Worm (Caenorhabditis elegans) whole organism, young adult: ENCODE results near the gene asp-2.

Experiments used
- B0035.1 ChIP-seq: sonication (generic microtip); optimal IDR thresholded peaks from 2 replicates; lab custom pipeline; 2016; ENCODE audit warnings: missing genetic modification characterization, mild to moderate bottlenecking, missing compliant biosample characterization, missing genotype, missing genetic modification reagents
- B0261.1 ChIP-seq: sonication (generic microtip); optimal IDR thresholded peaks from 2 replicates; lab custom pipeline; 2016; ENCODE audit warnings: mild to moderate bottlenecking, missing genetic modification characterization, moderate library complexity, missing compliant biosample characterization
- F23B12.7 ChIP-seq: sonication (generic microtip); optimal IDR thresholded peaks from 2 replicates; lab custom pipeline; 2017; ENCODE audit warnings: missing genetic modification characterization, mild to moderate bottlenecking, missing compliant biosample characterization, antibody characterized with exemption, moderate library complexity; ENCODE audit not compliant: insufficient read depth
- Y53G8AR.9 ChIP-seq: fragments of 200-800 bp; sonication (Bioruptor generic); conservative IDR thresholded peaks from 2 replicates; pipeline ENCODE4 v1.3.6; 2022; ENCODE audit warnings: missing genetic modification reagents, missing genetic modification characterization, missing compliant biosample characterization
- Y56A3A.18 ChIP-seq: fragments of 200-800 bp; sonication (Bioruptor generic); IDR thresholded peaks from 2 replicates; pipeline ENCODE4 v1.3.6; 2022; ENCODE audit warnings: missing genetic modification reagents, missing genetic modification characterization, missing compliant biosample characterization
- aptf-3 ChIP-seq: fragments of 200-800 bp; sonication (Bioruptor generic); IDR thresholded peaks from 2 replicates; pipeline ENCODE4 v1.3.6; 2022; ENCODE audit warnings: missing genetic modification characterization, missing compliant biosample characterization
- atf-7 ChIP-seq: sonication (generic microtip); optimal IDR thresholded peaks from 2 replicates; lab custom pipeline; 2017; ENCODE audit warnings: mild to moderate bottlenecking, missing genetic modification characterization, missing compliant biosample characterization
- bed-2 ChIP-seq: fragments of 200-800 bp; sonication (Bioruptor generic); IDR thresholded peaks from 2 replicates; pipeline ENCODE4 v1.3.6; 2022; ENCODE audit warnings: missing genetic modification reagents, missing genetic modification characterization, missing compliant biosample characterization
- cebp-1 ChIP-seq, 2 experiments: fragments of 200-800 bp in 1 of 2; sonication (Bioruptor generic) in 1 of 2; sonication (generic microtip) in 1 of 2; IDR thresholded peaks in 1 of 2; optimal IDR thresholded peaks in 1 of 2; 2 replicates each; pipeline versions ENCODE4 v1.3.6 to Lab custom; 2017 to 2022; ENCODE audit warnings: missing compliant biosample characterization in 2 of 2, missing genetic modification characterization in 2 of 2, mild to moderate bottlenecking in 1 of 2, missing genetic modification reagents in 1 of 2, moderate library complexity in 1 of 2
- chd-7 ChIP-seq: sonication (generic microtip); optimal IDR thresholded peaks from 2 replicates; lab custom pipeline; 2016; ENCODE audit warnings: mild to moderate bottlenecking, missing genetic modification characterization, moderate library complexity, missing compliant biosample characterization
- dpff-1 ChIP-seq: sonication (generic microtip); optimal IDR thresholded peaks from 2 replicates; lab custom pipeline; 2017; ENCODE audit warnings: mild to moderate bottlenecking, missing genetic modification characterization, missing compliant biosample characterization
- efl-1 ChIP-seq: fragments of 150-350 bp; optimal IDR thresholded peaks from 2 replicates; lab custom pipeline; 2014; ENCODE audit warnings: missing biosample characterization, missing genetic modification reagents, missing genetic modification characterization
- egl-44 ChIP-seq: fragments of 200-800 bp; sonication (Bioruptor generic); IDR thresholded peaks from 2 replicates; pipeline ENCODE4 v1.3.6; 2022; ENCODE audit warnings: missing genetic modification reagents, missing genetic modification characterization, missing compliant biosample characterization
- him-1 ChIP-seq: sonication (generic microtip); optimal IDR thresholded peaks from 2 replicates; lab custom pipeline; 2016; ENCODE audit warnings: missing genotype, missing genetic modification reagents, missing genetic modification characterization, missing compliant biosample characterization
- hmg-1.2 ChIP-seq: fragments of 200-800 bp; sonication (Bioruptor generic); IDR thresholded peaks from 2 replicates; pipeline ENCODE4 v1.3.6; 2022; ENCODE audit warnings: missing genetic modification reagents, missing genetic modification characterization, missing compliant biosample characterization
- hsf-1 ChIP-seq: fragments of 200-800 bp; sonication (Bioruptor generic); IDR thresholded peaks from 2 replicates; pipeline ENCODE4 v1.3.6; 2022; ENCODE audit warnings: missing genetic modification reagents, missing genetic modification characterization, missing compliant biosample characterization
- madf-10 ChIP-seq: sonication (generic microtip); optimal IDR thresholded peaks from 2 replicates; lab custom pipeline; 2016; ENCODE audit warnings: mild to moderate bottlenecking, missing genetic modification characterization, missing compliant biosample characterization
- madf-6 ChIP-seq: fragments of 200-800 bp; sonication (Bioruptor generic); IDR thresholded peaks from 2 replicates; pipeline ENCODE4 v1.3.6; 2022; ENCODE audit warnings: missing genetic modification reagents, missing genetic modification characterization, missing compliant biosample characterization
- madf-8 ChIP-seq: fragments of 200-800 bp; sonication (Bioruptor generic); conservative IDR thresholded peaks from 2 replicates; pipeline ENCODE4 v1.3.6; 2022; ENCODE audit warnings: missing genetic modification reagents, missing genetic modification characterization, missing compliant biosample characterization
- nhr-120 ChIP-seq: fragments of 200-800 bp; sonication (Bioruptor generic); IDR thresholded peaks from 2 replicates; pipeline ENCODE4 v1.3.6; 2022; ENCODE audit warnings: missing genetic modification characterization, missing compliant biosample characterization
- nhr-80 ChIP-seq: sonication (generic microtip); optimal IDR thresholded peaks from 2 replicates; lab custom pipeline; 2016; ENCODE audit warnings: missing genetic modification characterization, missing compliant biosample characterization
- nhr-90 ChIP-seq: sonication (generic microtip); optimal IDR thresholded peaks from 2 replicates; lab custom pipeline; 2016; ENCODE audit warnings: missing genotype, mild to moderate bottlenecking, missing genetic modification characterization, missing compliant biosample characterization
- pbrm-1 ChIP-seq: fragments of 200-800 bp; sonication (Bioruptor generic); IDR thresholded peaks from 2 replicates; pipeline ENCODE4 v1.3.6; 2022; ENCODE audit warnings: missing genetic modification reagents, missing genetic modification characterization, missing compliant biosample characterization
- rec-8 ChIP-seq, 2 experiments: sonication (generic microtip); optimal IDR thresholded peaks; 2 replicates each; lab custom pipeline; 2016; ENCODE audit warnings: mild to moderate bottlenecking in 2 of 2, missing genetic modification characterization in 2 of 2, missing genetic modification reagents in 2 of 2, missing genotype in 2 of 2, missing biosample characterization in 1 of 2, missing compliant biosample characterization in 1 of 2, moderate library complexity in 1 of 2
- snpc-3.4 ChIP-seq: sonication (generic microtip); optimal IDR thresholded peaks from 2 replicates; lab custom pipeline; 2017; ENCODE audit warnings: missing genetic modification characterization, mild to moderate bottlenecking, missing compliant biosample characterization, antibody characterized with exemption, moderate library complexity, missing genotype, missing genetic modification reagents
- tlf-1 ChIP-seq: fragments of 200-800 bp; sonication (Bioruptor generic); optimal IDR thresholded peaks from 2 replicates; lab custom pipeline; 2018; ENCODE audit warnings: mild to moderate bottlenecking, missing genetic modification characterization, missing compliant biosample characterization
- unc-62 ChIP-seq: fragments of 150-350 bp; optimal IDR thresholded peaks from 2 replicates; lab custom pipeline; 2014; ENCODE audit warnings: missing biosample characterization, missing genetic modification reagents, missing genetic modification characterization
- zim-3 ChIP-seq: sonication (generic microtip); optimal IDR thresholded peaks from 2 replicates; lab custom pipeline; 2017; ENCODE audit warnings: mild to moderate bottlenecking, missing genetic modification characterization, moderate library complexity, missing compliant biosample characterization
- ztf-18 ChIP-seq: sonication (generic microtip); optimal IDR thresholded peaks from 2 replicates; lab custom pipeline; 2016; ENCODE audit warnings: missing genotype, mild to moderate bottlenecking, missing genetic modification characterization, missing compliant biosample characterization
- ztf-22 ChIP-seq: fragments of 200-800 bp; sonication (Bioruptor generic); optimal IDR thresholded peaks from 2 replicates; lab custom pipeline; 2018; ENCODE audit warnings: mild to moderate bottlenecking, missing genetic modification characterization, moderate library complexity, missing compliant biosample characterization
- ztf-25 ChIP-seq: fragments of 200-800 bp; sonication (Bioruptor generic); IDR thresholded peaks from 2 replicates; pipeline ENCODE4 v1.3.6; 2022; ENCODE audit warnings: missing genetic modification reagents, missing genetic modification characterization, missing compliant biosample characterization

The asp-2 gene

ce11 chrV:9212499-9212898 is 9.6 kb downstream of the asp-2 start (continued):
- no peak for TF ChIP-seq him-1 (tag; lab: Kevin White, UChicago)
- peak; percentile 76 for TF ChIP-seq nhr-80
- no peak for TF ChIP-seq atf-7
- peak; percentile 35 for TF ChIP-seq F23B12.7 (tag; lab: Kevin White, UChicago)
- TF ChIP-seq cebp-1 (GFP tag; IDR thresholded peaks at IDR 0.05; lab: Robert Waterston, UW): no peak
- TF ChIP-seq cebp-1 (tag; optimal IDR thresholded peaks at IDR 0.05; lab: Kevin White, UChicago): peak; percentile 22
- no peak for TF ChIP-seq nhr-120 (GFP tag; lab: Robert Waterston, UW)
- TF ChIP-seq Y53G8AR.9 (GFP tag; lab: Robert Waterston, UW): no peak
- no peak for TF ChIP-seq madf-10 (tag; lab: Kevin White, UChicago)
- TF ChIP-seq hmg-1.2 (GFP tag; lab: Robert Waterston, UW): peak; percentile 74; the same call in 1 of the 2 replicates
- TF ChIP-seq madf-6 (GFP tag; lab: Robert Waterston, UW): no peak

DNA sequence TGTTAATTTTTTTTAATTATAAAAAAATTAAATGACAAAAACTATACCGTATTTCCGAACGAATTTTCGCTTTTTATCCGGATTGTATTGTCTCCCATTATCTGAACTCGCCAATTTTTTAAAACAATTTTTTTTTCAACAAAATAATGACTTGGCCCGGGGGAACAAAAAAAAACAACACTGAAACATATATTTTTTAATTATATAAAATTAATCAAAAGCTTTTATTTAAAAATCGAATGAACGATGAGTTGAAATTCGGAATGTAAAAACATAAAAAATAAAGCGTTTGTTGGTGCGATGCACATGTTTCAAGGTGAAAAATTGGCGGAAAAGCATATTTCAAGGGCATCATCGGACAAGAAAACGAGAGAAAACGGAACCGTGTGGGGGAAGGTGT is 10.7 kb downstream of the asp-2 start, which contains the start of gene mdt-27:
Gene mdt-27, minus strand, starts transcription at position 101 of the 400 bp plus-strand sequence.
- TF ChIP-seq nhr-90 (no peak), efl-1 (no peak), rec-8 (tag; optimal IDR thresholded peaks at IDR 0.05; lab: Kevin White, UChicago) (no peak), hsf-1 (GFP tag; lab: Robert Waterston, UW) (no peak), snpc-3.4 (tag; lab: Kevin White, UChicago) (no peak), dpff-1 (tag; lab: Kevin White, UChicago) (no peak), tlf-1 (GFP tag; lab: Kevin White, UChicago) (no peak), zim-3 (tag; lab: Kevin White, UChicago) (no peak), ztf-18 (tag; lab: Kevin White, UChicago) (no peak), madf-8 (no peak), aptf-3 (GFP tag; lab: Robert Waterston, UW) (no peak), unc-62 (GFP tag; lab: Kevin White, UChicago) (no peak)
- TF ChIP-seq, all 124 proteins: peak for 0

DNA sequence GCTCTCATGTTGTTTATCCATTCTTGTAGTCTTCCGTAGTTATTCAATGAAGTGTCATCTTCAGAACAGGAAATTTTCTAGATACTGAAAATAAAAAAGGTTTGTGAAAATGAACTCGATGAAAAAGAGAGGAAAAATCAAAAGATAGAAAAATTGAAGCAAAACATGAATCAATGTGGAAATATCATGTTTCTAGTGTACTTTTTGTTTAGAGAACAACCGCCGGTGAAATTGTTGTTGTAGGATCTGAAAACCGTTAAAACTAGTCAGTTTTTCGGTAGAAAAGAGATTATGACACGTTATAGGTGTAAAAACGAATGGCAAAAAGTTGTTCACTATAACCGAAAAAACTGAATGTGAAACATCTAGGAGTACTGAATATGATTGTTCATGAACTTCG is 14.3 kb downstream of the asp-2 start, which contains the start of gene pacs-1:
Gene pacs-1, minus strand, starts transcription at position 101 of the 400 bp plus-strand sequence.
- TF ChIP-seq B0035.1 (tag; lab: Kevin White, UChicago) (no peak), pbrm-1 (no peak), ztf-25 (GFP tag; lab: Robert Waterston, UW) (no peak), B0261.1 (tag; lab: Kevin White, UChicago) (no peak), chd-7 (tag; lab: Kevin White, UChicago) (no peak), ztf-22 (no peak)

- no peak for TF ChIP-seq egl-44 (GFP tag; lab: Robert Waterston, UW)
- TF ChIP-seq bed-2 (GFP tag; lab: Robert Waterston, UW): no peak
- 0 out of 2 replicates have a peak, but pooled peaks have one; percentile 24 for TF ChIP-seq madf-6 (GFP tag; lab: Robert Waterston, UW)
- no peak for TF ChIP-seq Y56A3A.18 (GFP tag; lab: Robert Waterston, UW)
- TF ChIP-seq, all 124 proteins: peak for 1
These were observed 15.3 kb downstream of the asp-2 start for ce11 chrV:9218214-9218613.
